Fruit fly (Drosophila melanogaster): ENCODE results near the gene daed.
A peak's percentile ranks its signal among the peaks of the same experiment; 100 is the strongest.

daed gene

dm6 chr2L:2198613-2199432, 17.3 kb downstream of the daed start (continued):
- TF ChIP-seq Hr3 (GFP tag; optimal IDR thresholded peaks at IDR 0.05): peak; percentile 89
- TF ChIP-seq CG43689 (GFP tag; IDR thresholded peaks at IDR 0.05): no peak
- TF ChIP-seq CG3163 (GFP tag; optimal IDR thresholded peaks at IDR 0.05): peak; percentile 51
- TF ChIP-seq CG2712 (tag; optimal IDR thresholded peaks at IDR 0.05): peak; percentile 91
- TF ChIP-seq trem (tag; optimal IDR thresholded peaks at IDR 0.05): peak; percentile 65
- peak; percentile 98 for TF ChIP-seq sd (tag; optimal IDR thresholded peaks at IDR 0.05)
- no peak for TF ChIP-seq dysf (GFP tag; IDR thresholded peaks at IDR 0.05)
- TF ChIP-seq her (GFP tag; optimal IDR thresholded peaks at IDR 0.05): peak; percentile 84
- TF ChIP-seq CG7963 (GFP tag; IDR thresholded peaks at IDR 0.05; ENCODE audit: partially characterized antibody): no peak
- peak; percentile 86 for TF ChIP-seq org-1 (GFP tag; optimal IDR thresholded peaks at IDR 0.05)
- TF ChIP-seq hkb (optimal IDR thresholded peaks at IDR 0.05): no peak
- TF ChIP-seq hkb (GFP tag; IDR thresholded peaks at IDR 0.05): no peak
- TF ChIP-seq CG10267 (tag; optimal IDR thresholded peaks at IDR 0.05): peak; percentile 77
- TF ChIP-seq CkIIα-i1 (GFP tag; IDR thresholded peaks at IDR 0.05): no peak
- peak; percentile 77 for TF ChIP-seq crc (GFP tag; optimal IDR thresholded peaks at IDR 0.05)
- peak; percentile 38 for TF ChIP-seq Sry-β (GFP tag; optimal IDR thresholded peaks at IDR 0.05)
- TF ChIP-seq CG10321 (GFP tag; IDR thresholded peaks at IDR 0.05): no peak
- TF ChIP-seq sob (GFP tag; IDR thresholded peaks at IDR 0.05): no peak
- TF ChIP-seq CG15696 (tag; optimal IDR thresholded peaks at IDR 0.05): peak; percentile 25
- TF ChIP-seq nmo (GFP tag; optimal IDR thresholded peaks at IDR 0.05): peak; percentile 92
- no peak for TF ChIP-seq dan (GFP tag; IDR thresholded peaks at IDR 0.05)
- no peak for TF ChIP-seq Optix (GFP tag; IDR thresholded peaks at IDR 0.05)
- no peak for TF ChIP-seq Gsc (GFP tag; IDR thresholded peaks at IDR 0.05)
- TF ChIP-seq CG3847 (GFP tag; IDR thresholded peaks at IDR 0.05): no peak
- TF ChIP-seq gcm (GFP tag; optimal IDR thresholded peaks at IDR 0.05): peak; percentile 49
- peak; percentile 51 for TF ChIP-seq pfk (GFP tag; optimal IDR thresholded peaks at IDR 0.05)
- peak; percentile 86 for TF ChIP-seq CG7556 (GFP tag; optimal IDR thresholded peaks at IDR 0.05)
- TF ChIP-seq CG14050 (GFP tag; IDR thresholded peaks at IDR 0.05): no peak
- TF ChIP-seq Sox102F (GFP tag; optimal IDR thresholded peaks at IDR 0.05): peak; percentile 89
- peak; percentile 95 for TF ChIP-seq CG13894 (tag; optimal IDR thresholded peaks at IDR 0.05)
- peak; percentile 82 for TF ChIP-seq maf-S (GFP tag; optimal IDR thresholded peaks at IDR 0.05)
- TF ChIP-seq CG31365 (tag; optimal IDR thresholded peaks at IDR 0.05): peak; percentile 60
- peak; percentile 82 for TF ChIP-seq Fer1 (GFP tag; optimal IDR thresholded peaks at IDR 0.05)
- TF ChIP-seq Myb (GFP tag; optimal IDR thresholded peaks at IDR 0.05): peak; percentile 60
- TF ChIP-seq CG10959 (GFP tag; IDR thresholded peaks at IDR 0.05): no peak
- peak; percentile 90 for TF ChIP-seq fd96Cb (tag; optimal IDR thresholded peaks at IDR 0.05)
- TF ChIP-seq CG16779 (GFP tag; IDR thresholded peaks at IDR 0.05): no peak
- TF ChIP-seq pros (GFP tag; optimal IDR thresholded peaks at IDR 0.05): peak; percentile 42
- peak; percentile 86 for TF ChIP-seq Sox100B (GFP tag; optimal IDR thresholded peaks at IDR 0.05)
- no peak for TF ChIP-seq MBD-R2 (GFP tag; IDR thresholded peaks at IDR 0.05)
- TF ChIP-seq chif (GFP tag; optimal IDR thresholded peaks at IDR 0.05): peak; percentile 89 to 91
- no peak for TF ChIP-seq chm (GFP tag; IDR thresholded peaks at IDR 0.05)
